Fruit fly (Drosophila melanogaster): ENCODE measurements around the gene CG7655.
A peak's percentile ranks its signal among the peaks of the same experiment; 100 is the strongest.

CG7655 gene

DNA sequence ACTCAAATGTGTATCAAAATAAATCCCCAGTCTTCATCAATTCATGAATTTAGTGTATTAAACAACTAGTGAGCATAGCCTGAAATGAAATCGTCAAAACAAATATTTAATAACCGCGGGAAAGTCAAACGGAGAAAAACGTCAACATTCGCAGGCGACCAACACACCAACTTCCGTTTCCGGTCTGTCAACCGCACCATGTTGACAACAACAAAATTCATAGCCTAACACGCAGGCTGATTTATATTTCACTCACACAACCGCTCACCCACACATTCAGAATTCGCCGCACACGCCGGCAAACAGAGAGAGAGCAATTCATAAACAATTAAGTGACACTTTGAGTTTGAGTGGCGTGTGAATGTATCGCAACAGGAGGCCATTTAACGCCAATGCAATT, 27.4 kb upstream of the CG7655 start (continued):
- TF ChIP-seq en (GFP tag; optimal IDR thresholded peaks at IDR 0.05) (no peak), danr (GFP tag; IDR thresholded peaks at IDR 0.05) (no peak), tap (tag; optimal IDR thresholded peaks at IDR 0.05) (peak; percentile 2), CrebB (tag; optimal IDR thresholded peaks at IDR 0.05) (peak; percentile 44), CG33213 (GFP tag; optimal IDR thresholded peaks at IDR 0.05) (no peak), croc (GFP tag; conservative IDR thresholded peaks at IDR 0.05) (no peak), CG12219 (GFP tag; optimal IDR thresholded peaks at IDR 0.05) (peak; percentile 65), fd3F (GFP tag; optimal IDR thresholded peaks at IDR 0.05) (no peak), jigr1 (GFP tag; IDR thresholded peaks at IDR 0.05) (no peak), lbe (GFP tag; optimal IDR thresholded peaks at IDR 0.05) (no peak), hth (optimal IDR thresholded peaks at IDR 0.05) (no peak), gcm (GFP tag; optimal IDR thresholded peaks at IDR 0.05) (peak; percentile 58), CG11093 (GFP tag; IDR thresholded peaks at IDR 0.05) (no peak), Hr51 (GFP tag; optimal IDR thresholded peaks at IDR 0.05) (peak in 1 of 2 experiments; percentile 26), CG15011 (GFP tag; optimal IDR thresholded peaks at IDR 0.05) (no peak), CG3995 (GFP tag; optimal IDR thresholded peaks at IDR 0.05) (no peak), Bteb2 (GFP tag; optimal IDR thresholded peaks at IDR 0.05) (no peak), ttk (GFP tag; IDR thresholded peaks at IDR 0.05) (no peak), org-1 (GFP tag; optimal IDR thresholded peaks at IDR 0.05) (no peak), pan (optimal IDR thresholded peaks at IDR 0.05) (no peak), pan (GFP tag; optimal IDR thresholded peaks at IDR 0.05 in 1 of 2, IDR thresholded peaks at IDR 0.05 in 1 of 2) (peak in 1 of 2 experiments; percentile 25), Scr (GFP tag; IDR thresholded peaks at IDR 0.05; ENCODE audit: partially characterized antibody) (no peak), CG17912 (GFP tag; optimal IDR thresholded peaks at IDR 0.05) (no peak), onecut (GFP tag; IDR thresholded peaks at IDR 0.05) (peak; percentile 44), CG9797 (GFP tag; optimal IDR thresholded peaks at IDR 0.05) (no peak), h (optimal IDR thresholded peaks at IDR 0.05) (no peak), bbx (GFP tag; IDR thresholded peaks at IDR 0.05; ENCODE audit: partially characterized antibody) (no peak), Dp (GFP tag; optimal IDR thresholded peaks at IDR 0.05) (no peak), CG11723 (GFP tag; optimal IDR thresholded peaks at IDR 0.05) (peak; percentile 22), Kr (GFP tag; optimal IDR thresholded peaks at IDR 0.05) (no peak), Rfx (GFP tag; IDR thresholded peaks at IDR 0.05) (no peak), esg (GFP tag; conservative IDR thresholded peaks at IDR 0.05) (no peak), H15 (GFP tag; IDR thresholded peaks at IDR 0.05) (no peak), grau (tag; optimal IDR thresholded peaks at IDR 0.05) (no peak), CG3407 (GFP tag; optimal IDR thresholded peaks at IDR 0.05) (peak; percentile 16), Hsf (GFP tag; optimal IDR thresholded peaks at IDR 0.05) (no peak), HLH4C (GFP tag; IDR thresholded peaks at IDR 0.05; ENCODE audit: partially characterized antibody) (no peak), Hr78 (GFP tag; optimal IDR thresholded peaks at IDR 0.05) (no peak), CG30431 (GFP tag; optimal IDR thresholded peaks at IDR 0.05) (no peak), tgo (GFP tag; IDR thresholded peaks at IDR 0.05) (no peak), CG7271 (tag; optimal IDR thresholded peaks at IDR 0.05) (peak; percentile 93), z (GFP tag; IDR thresholded peaks at IDR 0.05) (no peak), yki (optimal IDR thresholded peaks at IDR 0.05) (no peak), pros (GFP tag; optimal IDR thresholded peaks at IDR 0.05) (no peak), CG4854 (GFP tag; optimal IDR thresholded peaks at IDR 0.05) (no peak), chn (GFP tag; optimal IDR thresholded peaks at IDR 0.05) (no peak), CG11560 (tag; IDR thresholded peaks at IDR 0.05) (no peak), Mes4 (GFP tag; optimal IDR thresholded peaks at IDR 0.05) (peak; percentile 17), Gug (GFP tag; IDR thresholded peaks at IDR 0.05) (no peak), CG2116 (GFP tag; optimal IDR thresholded peaks at IDR 0.05) (peak; percentile 48), nau (GFP tag; optimal IDR thresholded peaks at IDR 0.05) (peak; percentile 15), Hmx (GFP tag; optimal IDR thresholded peaks at IDR 0.05) (no peak), CG10543 (GFP tag; optimal IDR thresholded peaks at IDR 0.05) (no peak)
